Fruit fly (Drosophila melanogaster) whole organism, embryonic: ENCODE measurements around the gene CG2182.

Source experiments
- CG10274 ChIP-seq: fragments of 200-800 bp; sonication (Bioruptor generic); optimal IDR thresholded peaks from 3 replicates; lab custom pipeline; 2017; ENCODE audit warnings: missing biosample characterization, mild to moderate bottlenecking, missing genetic modification characterization
- CG10979 ChIP-seq: fragments of 200-800 bp; sonication (Bioruptor generic); optimal IDR thresholded peaks from 2 replicates; lab custom pipeline; 2018; ENCODE audit warnings: missing biosample characterization, mild to moderate bottlenecking, missing genetic modification characterization, moderate library complexity
- CG12219 ChIP-seq: fragments of 200-800 bp; sonication (Bioruptor generic); optimal IDR thresholded peaks from 3 replicates; lab custom pipeline; 2018; ENCODE audit warnings: missing biosample characterization, mild to moderate bottlenecking, missing genetic modification characterization
- CG1233 ChIP-seq: fragments of 200-800 bp; sonication (Bioruptor generic); optimal IDR thresholded peaks from 4 replicates; lab custom pipeline; 2018; ENCODE audit warnings: missing biosample characterization, mild to moderate bottlenecking, missing genetic modification characterization
- CG13775 ChIP-seq: fragments of 200-800 bp; sonication (Bioruptor generic); optimal IDR thresholded peaks from 3 replicates; lab custom pipeline; 2017; ENCODE audit warnings: missing biosample characterization, mild to moderate bottlenecking, missing genetic modification characterization
- CG14710 ChIP-seq: fragments of 200-800 bp; sonication (Bioruptor generic); optimal IDR thresholded peaks from 3 replicates; lab custom pipeline; 2019; ENCODE audit warnings: missing biosample characterization, mild to moderate bottlenecking, missing genetic modification characterization, moderate library complexity
- CG1602 ChIP-seq: fragments of 200-800 bp; sonication (Bioruptor generic); optimal IDR thresholded peaks from 3 replicates; lab custom pipeline; 2016; ENCODE audit warnings: missing biosample characterization, missing genetic modification characterization
- CG17568 ChIP-seq: fragments of 200-800 bp; sonication (Bioruptor generic); optimal IDR thresholded peaks from 2 replicates; lab custom pipeline; 2018; ENCODE audit warnings: missing biosample characterization, mild to moderate bottlenecking, missing genetic modification characterization, moderate library complexity
- CG17612 ChIP-seq: fragments of 200-800 bp; sonication (Bioruptor generic); IDR thresholded peaks from 2 replicates; pipeline ENCODE4 v1.3.6; 2022; ENCODE audit warnings: missing biosample characterization, missing genetic modification characterization
- CG2199 ChIP-seq: fragments of 200-800 bp; sonication (Bioruptor generic); IDR thresholded peaks from 3 replicates; pipeline ENCODE4 v1.3.6; 2022; ENCODE audit warnings: missing biosample characterization, missing genetic modification characterization
- CG31365 ChIP-seq: fragments of 200-800 bp; sonication (Bioruptor generic); optimal IDR thresholded peaks from 2 replicates; lab custom pipeline; 2018; ENCODE audit warnings: missing biosample characterization, mild to moderate bottlenecking, missing genetic modification characterization
- CG3163 ChIP-seq: fragments of 200-800 bp; sonication (Bioruptor generic); optimal IDR thresholded peaks from 3 replicates; lab custom pipeline; 2016; ENCODE audit warnings: missing biosample characterization, missing genetic modification characterization
- CG4404 ChIP-seq: fragments of 200-800 bp; sonication (Bioruptor generic); IDR thresholded peaks from 2 replicates; pipeline ENCODE4 v1.3.6; 2022; ENCODE audit warnings: missing biosample characterization, missing genetic modification characterization
- CG5180 ChIP-seq: fragments of 200-800 bp; sonication (Bioruptor generic); optimal IDR thresholded peaks from 3 replicates; lab custom pipeline; 2017; ENCODE audit warnings: missing biosample characterization, missing genetic modification characterization, mild to moderate bottlenecking, moderate library complexity, missing genetic modification reagents
- CG6813 ChIP-seq: fragments of 200-800 bp; sonication (Bioruptor generic); optimal IDR thresholded peaks from 2 replicates; lab custom pipeline; 2017; ENCODE audit warnings: missing biosample characterization, missing genetic modification characterization, mild to moderate bottlenecking, moderate library complexity, missing genetic modification reagents
- CG8089 ChIP-seq: fragments of 200-800 bp; sonication (Bioruptor generic); optimal IDR thresholded peaks from 3 replicates; lab custom pipeline; 2016; ENCODE audit warnings: missing biosample characterization, missing genetic modification characterization
- CG9215 ChIP-seq: fragments of 200-800 bp; sonication (Bioruptor generic); IDR thresholded peaks from 2 replicates; pipeline ENCODE4 v1.3.6; 2022; ENCODE audit warnings: missing biosample characterization, missing genetic modification characterization
- CG9876 ChIP-seq: fragments of 200-800 bp; sonication (Bioruptor generic); optimal IDR thresholded peaks from 2 replicates; lab custom pipeline; 2016; ENCODE audit warnings: missing biosample characterization, missing genetic modification characterization
- CG9932 ChIP-seq: fragments of 200-800 bp; sonication (Bioruptor generic); IDR thresholded peaks from 2 replicates; pipeline ENCODE4 v1.3.6; 2022; ENCODE audit warnings: missing biosample characterization, missing genetic modification characterization
- Dip2 ChIP-seq: fragments of 200-800 bp; sonication (Bioruptor generic); IDR thresholded peaks from 2 replicates; pipeline ENCODE4 v1.3.6; 2022; ENCODE audit warnings: missing biosample characterization, missing genetic modification characterization
- ERR ChIP-seq: fragments of 200-800 bp; sonication (Bioruptor generic); optimal IDR thresholded peaks from 2 replicates; lab custom pipeline; 2016; ENCODE audit warnings: missing biosample characterization, missing genetic modification characterization
- Hmr ChIP-seq: fragments of 200-800 bp; sonication (Bioruptor generic); optimal IDR thresholded peaks from 3 replicates; lab custom pipeline; 2017; ENCODE audit warnings: mild to moderate bottlenecking, missing biosample characterization, missing genetic modification reagents, missing genetic modification characterization
- Hr3 ChIP-seq: fragments of 200-800 bp; sonication (Bioruptor generic); optimal IDR thresholded peaks from 3 replicates; lab custom pipeline; 2016; ENCODE audit warnings: missing biosample characterization, missing genetic modification characterization
- Lhr ChIP-seq: fragments of 200-800 bp; sonication (Bioruptor generic); optimal IDR thresholded peaks from 3 replicates; lab custom pipeline; 2017; ENCODE audit warnings: mild to moderate bottlenecking, missing biosample characterization, missing genetic modification reagents, missing genetic modification characterization
- Med ChIP-seq: fragments of 200-800 bp; sonication (Bioruptor generic); peaks from one replicate; lab custom pipeline; 2016; ENCODE audit warnings: missing biosample characterization, missing genetic modification characterization, mild to moderate bottlenecking, inconsistent platforms, moderate library complexity
- NC2α ChIP-seq: fragments of 200-800 bp; sonication (Bioruptor generic); optimal IDR thresholded peaks from 2 replicates; lab custom pipeline; 2016; ENCODE audit warnings: missing biosample characterization, missing genetic modification characterization
- NK7.1 ChIP-seq: fragments of 200-800 bp; sonication (Bioruptor generic); optimal IDR thresholded peaks from 3 replicates; lab custom pipeline; 2016; ENCODE audit warnings: missing biosample characterization, missing genetic modification characterization
- Oaz ChIP-seq: fragments of 200-800 bp; sonication (Bioruptor generic); IDR thresholded peaks from 2 replicates; pipeline ENCODE4 v1.3.6; 2022; ENCODE audit warnings: missing biosample characterization, missing genetic modification characterization
- Oli ChIP-seq: fragments of 200-800 bp; sonication (Bioruptor generic); optimal IDR thresholded peaks from 2 replicates; lab custom pipeline; 2018; ENCODE audit warnings: missing biosample characterization, mild to moderate bottlenecking, missing genetic modification characterization, moderate library complexity
- Pdp1 ChIP-seq, 2 experiments: fragments of 200-800 bp; sonication (Bioruptor generic); optimal IDR thresholded peaks; 3 replicates each; lab custom pipeline; 2016; ENCODE audit warnings: missing biosample characterization in 2 of 2, missing genetic modification characterization in 2 of 2, mild to moderate bottlenecking in 1 of 2, moderate library complexity in 1 of 2
- Ravus ChIP-seq: fragments of 200-800 bp; sonication (Bioruptor generic); IDR thresholded peaks from 2 replicates; pipeline ENCODE4 v1.3.6; 2022; ENCODE audit warnings: missing biosample characterization, missing genetic modification characterization
- Scr ChIP-seq: fragments of 200-800 bp; sonication (Bioruptor generic); IDR thresholded peaks from 2 replicates; pipeline ENCODE4 v1.3.6; 2022; ENCODE audit warnings: missing biosample characterization, missing genetic modification characterization; ENCODE audit not compliant: partially characterized antibody
- Sin3A ChIP-seq: fragments of >200 bp; optimal IDR thresholded peaks from 2 replicates; lab custom pipeline; 2018
- Spps ChIP-seq: fragments of 200-800 bp; sonication (Bioruptor generic); optimal IDR thresholded peaks from 2 replicates; lab custom pipeline; 2018; ENCODE audit warnings: missing biosample characterization, mild to moderate bottlenecking, missing genetic modification characterization
- Tbp ChIP-seq: fragments of >200 bp; optimal IDR thresholded peaks from 2 replicates; lab custom pipeline; 2018; ENCODE audit warnings: missing biosample characterization, missing genetic modification characterization
- ci ChIP-seq: fragments of 200-800 bp; sonication (Bioruptor generic); IDR thresholded peaks from 3 replicates; pipeline ENCODE4 v1.3.6; 2022; ENCODE audit warnings: missing biosample characterization, missing genetic modification characterization
- da ChIP-seq: fragments of 200-800 bp; sonication (Bioruptor generic); optimal IDR thresholded peaks from 2 replicates; lab custom pipeline; 2016; ENCODE audit warnings: missing biosample characterization, missing genetic modification characterization
- gcm ChIP-seq: fragments of 200-800 bp; sonication (Bioruptor generic); optimal IDR thresholded peaks from 2 replicates; lab custom pipeline; 2019; ENCODE audit warnings: missing biosample characterization, mild to moderate bottlenecking, missing genetic modification characterization, moderate library complexity
- jumu ChIP-seq: fragments of 200-800 bp; sonication (Bioruptor generic); optimal IDR thresholded peaks from 3 replicates; lab custom pipeline; 2016; ENCODE audit warnings: missing biosample characterization, missing genetic modification characterization
- knrl ChIP-seq: fragments of 200-800 bp; sonication (Bioruptor generic); IDR thresholded peaks from 3 replicates; pipeline ENCODE4 v1.3.6; 2022; ENCODE audit warnings: missing biosample characterization, missing genetic modification characterization; ENCODE audit not compliant: partially characterized antibody
- maf-S ChIP-seq: fragments of 200-800 bp; sonication (Bioruptor generic); optimal IDR thresholded peaks from 2 replicates; lab custom pipeline; 2016; ENCODE audit warnings: missing biosample characterization, missing genetic modification characterization
- odd ChIP-seq: fragments of 200-800 bp; sonication (Bioruptor generic); optimal IDR thresholded peaks from 2 replicates; lab custom pipeline; 2017; ENCODE audit warnings: missing biosample characterization, mild to moderate bottlenecking, missing genetic modification characterization
- org-1 ChIP-seq: fragments of 200-800 bp; sonication (Bioruptor generic); optimal IDR thresholded peaks from 2 replicates; lab custom pipeline; 2017; ENCODE audit warnings: missing biosample characterization, missing genetic modification characterization
- pb ChIP-seq: fragments of 200-800 bp; sonication (Bioruptor generic); optimal IDR thresholded peaks from 3 replicates; lab custom pipeline; 2016; ENCODE audit warnings: missing biosample characterization, missing genetic modification characterization
- pita ChIP-seq: fragments of 200-800 bp; sonication (Bioruptor generic); optimal IDR thresholded peaks from 2 replicates; lab custom pipeline; 2017; ENCODE audit warnings: missing biosample characterization, mild to moderate bottlenecking, missing genetic modification characterization
- sens-2 ChIP-seq: fragments of 200-800 bp; sonication (Bioruptor generic); IDR thresholded peaks from 2 replicates; pipeline ENCODE4 v1.3.6; 2022; ENCODE audit warnings: missing biosample characterization, missing genetic modification characterization
- seq ChIP-seq: fragments of 200-800 bp; sonication (Bioruptor generic); IDR thresholded peaks from 2 replicates; pipeline ENCODE4 v1.3.6; 2022; ENCODE audit warnings: missing biosample characterization, missing genetic modification characterization
- trem ChIP-seq: fragments of 200-800 bp; optimal IDR thresholded peaks from 3 replicates; lab custom pipeline; 2019; ENCODE audit warnings: missing biosample characterization, mild to moderate bottlenecking, missing genetic modification characterization, moderate library complexity
- vvl ChIP-seq: fragments of 200-800 bp; sonication (Bioruptor generic); IDR thresholded peaks from 2 replicates; pipeline ENCODE4 v1.3.6; 2022; ENCODE audit warnings: missing biosample characterization, missing genetic modification characterization
- wor ChIP-seq: fragments of 200-800 bp; sonication (Bioruptor generic); IDR thresholded peaks from 2 replicates; pipeline ENCODE4 v1.3.6; 2022; ENCODE audit warnings: missing biosample characterization, missing genetic modification characterization

Gene CG2182

dm6 chr3R:5668928-5669739, 9.4 kb upstream of the CG2182 start, which contains the start of the genes Xe7 and Atg17 (continued):
- peak; percentile 84 for TF ChIP-seq Oaz
- TF ChIP-seq CG9876 (GFP tag; lab: Kevin White, UChicago), result peak; percentile 87
- peak; percentile 97 for TF ChIP-seq CG9932 (GFP tag; lab: Robert Waterston, UW)
- TF ChIP-seq CG6813 (GFP tag; lab: Kevin White, UChicago), result peak; percentile 48
- TF ChIP-seq CG10979 (tag; lab: Kevin White, UChicago), result peak; percentile 80
- peak; percentile 88 for TF ChIP-seq seq (GFP tag; lab: Robert Waterston, UW)
- peak; percentile 72 for TF ChIP-seq da (GFP tag; lab: Kevin White, UChicago)
- TF ChIP-seq gcm, result peak; percentile 67
- peak; percentile 94 for TF ChIP-seq CG1602 (GFP tag; lab: Kevin White, UChicago)
- TF ChIP-seq CG31365 (tag; lab: Kevin White, UChicago), result peak; percentile 32
- TF ChIP-seq pb (GFP tag; lab: Kevin White, UChicago), result peak; percentile 69
- peak; percentile 85 for TF ChIP-seq Lhr (GFP tag; lab: Kevin White, UChicago)
- no peak for TF ChIP-seq pita (GFP tag; lab: Kevin White, UChicago)
- peak; percentile 63 for TF ChIP-seq Ravus (GFP tag; lab: Robert Waterston, UW)
- TF ChIP-seq Pdp1 (GFP tag; optimal IDR thresholded peaks at IDR 0.05; lab: Kevin White, UChicago), result peak; percentile 88 to 96
- TF ChIP-seq Scr (GFP tag; lab: Robert Waterston, UW), result peak; percentile 69
- peak; percentile 42 for TF ChIP-seq CG3163
- TF ChIP-seq knrl (GFP tag; lab: Robert Waterston, UW), result peak; percentile 71
- TF ChIP-seq Hr3 (GFP tag; lab: Kevin White, UChicago), result peak; percentile 94
- peak; percentile 72 for TF ChIP-seq org-1 (GFP tag; lab: Kevin White, UChicago)
- TF ChIP-seq CG17568 (GFP tag; lab: Kevin White, UChicago), result no peak
- TF ChIP-seq CG4404 (GFP tag; lab: Robert Waterston, UW), result peak; percentile 96
- no peak for TF ChIP-seq CG5180 (GFP tag; lab: Kevin White, UChicago)
- TF ChIP-seq Dip2 (GFP tag; lab: Robert Waterston, UW), result peak; percentile 52; the same call in 1 of the 2 replicates
- peak; percentile 59 for TF ChIP-seq NC2α (GFP tag; lab: Kevin White, UChicago)
- peak; percentile 87 for TF ChIP-seq jumu
- TF ChIP-seq maf-S (GFP tag; lab: Kevin White, UChicago), result peak; percentile 84
- peak; percentile 85 for TF ChIP-seq wor (GFP tag; lab: Robert Waterston, UW)
- peak; percentile 83 for TF ChIP-seq vvl (GFP tag; lab: Robert Waterston, UW)
- peak; percentile 83 for TF ChIP-seq CG17612
- peak; percentile 95 for TF ChIP-seq CG13775 (GFP tag; lab: Kevin White, UChicago)
- peak; percentile 52 for TF ChIP-seq NK7.1 (GFP tag; lab: Kevin White, UChicago)
- peak; percentile 84 for TF ChIP-seq CG8089 (GFP tag; lab: Kevin White, UChicago)
- TF ChIP-seq Sin3A, result peak; percentile 96
- peak; percentile 76 for TF ChIP-seq CG10274 (GFP tag; lab: Kevin White, UChicago)
- peak; percentile 54 for TF ChIP-seq Spps
- TF ChIP-seq ERR (GFP tag; lab: Kevin White, UChicago), result peak; percentile 35
- TF ChIP-seq CG2199 (GFP tag; lab: Robert Waterston, UW), result no peak
- TF ChIP-seq odd (GFP tag; lab: Kevin White, UChicago), result peak; percentile 30
- peak; percentile 68 for TF ChIP-seq CG12219 (GFP tag; lab: Kevin White, UChicago)
- TF ChIP-seq CG1233 (GFP tag; lab: Kevin White, UChicago), result peak; percentile 88
- TF ChIP-seq Hmr (GFP tag; lab: Kevin White, UChicago), result peak; percentile 93
- peak; percentile 94 for TF ChIP-seq CG14710 (tag; lab: Kevin White, UChicago)
- peak; percentile 90 for TF ChIP-seq Oli (tag; lab: Kevin White, UChicago)
- peak; percentile 69; the same call in 1 of the 2 replicates for TF ChIP-seq sens-2
- peak; percentile 98 for TF ChIP-seq Med (GFP tag; lab: Kevin White, UChicago)
- TF ChIP-seq CG9215 (GFP tag; lab: Robert Waterston, UW), result peak; percentile 96
- TF ChIP-seq trem (tag; lab: Kevin White, UChicago), result peak; percentile 99
- TF ChIP-seq Tbp, result no peak
- peak; percentile 80 for TF ChIP-seq ci (GFP tag; lab: Robert Waterston, UW)
